Fruit fly (Drosophila melanogaster): ENCODE results near the gene mdu.
A peak's percentile ranks its signal among the peaks of the same experiment; 100 is the strongest.

DNA sequence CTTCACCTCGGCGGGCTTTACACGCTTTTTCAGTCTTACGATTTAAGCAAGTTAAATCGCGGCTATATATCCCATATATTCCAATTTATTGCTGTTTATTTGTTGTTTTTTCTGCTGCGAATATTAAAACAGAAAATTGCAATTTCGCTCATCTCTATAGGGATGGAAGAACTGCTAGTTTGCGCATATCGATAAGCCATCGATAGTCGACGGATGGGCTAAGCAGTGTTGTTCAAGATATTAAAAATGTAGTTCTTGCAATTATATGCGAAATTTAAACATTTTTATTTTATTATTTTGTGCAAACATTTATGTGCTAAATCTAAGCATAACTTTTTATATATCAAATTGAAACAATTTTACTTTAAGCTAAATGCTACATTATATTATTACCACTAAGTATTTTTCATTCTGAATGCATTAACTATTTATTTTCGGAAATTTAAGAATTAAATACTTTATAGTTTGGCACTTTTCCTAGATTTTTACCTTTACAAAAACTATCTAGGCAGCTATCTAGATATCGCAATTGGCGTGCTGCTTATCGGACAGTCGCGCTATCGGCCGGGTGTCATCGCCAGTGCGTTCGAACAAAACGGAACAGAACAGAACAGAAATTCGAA is 33.9 kb upstream of the mdu start, which contains the start of the genes Rab40 and CG42258:
- TF ChIP-seq Clk (GFP tag; optimal IDR thresholded peaks at IDR 0.05), result no peak
- peak; percentile 38 for TF ChIP-seq kay (GFP tag; ENCODE audit: borderline replicate concordance)
- TF ChIP-seq ovo (GFP tag; optimal IDR thresholded peaks at IDR 0.05), result peak; percentile 21
- peak; percentile 9 for TF ChIP-seq CG14711 (tag; optimal IDR thresholded peaks at IDR 0.05)
- TF ChIP-seq Hr96 (GFP tag; optimal IDR thresholded peaks at IDR 0.05), result peak; percentile 67
- TF ChIP-seq CG1620 (GFP tag; optimal IDR thresholded peaks at IDR 0.05), result peak; percentile 66
- no peak for TF ChIP-seq CG33017 (tag; optimal IDR thresholded peaks at IDR 0.05)
- peak; percentile 20 for TF ChIP-seq Mnt (GFP tag; optimal IDR thresholded peaks at IDR 0.05)
- no peak for TF ChIP-seq cnc (optimal IDR thresholded peaks at IDR 0.05)
- TF ChIP-seq CG5204 (GFP tag; optimal IDR thresholded peaks at IDR 0.05), result peak; percentile 45

Measured in whole organism, adult.